Worm (Caenorhabditis elegans) whole organism, L1 larva: Measurements from ENCODE around the gene emb-5.

Experiments
- C04F5.9 ChIP-seq: sonication (generic microtip); optimal IDR thresholded peaks from 2 replicates; lab custom pipeline; 2016; ENCODE audit warnings: missing genetic modification characterization, missing compliant biosample characterization
- C16A3.4 ChIP-seq: fragments of 150-350 bp; optimal IDR thresholded peaks from 2 replicates; lab custom pipeline; 2014; ENCODE audit warnings: missing biosample characterization, missing genetic modification characterization
- C34B4.2 ChIP-seq: sonication (generic microtip); optimal IDR thresholded peaks from 2 replicates; lab custom pipeline; 2017; ENCODE audit warnings: mild to moderate bottlenecking, missing genetic modification characterization, missing compliant biosample characterization
- Y116A8C.19 ChIP-seq: sonication (generic microtip); optimal IDR thresholded peaks from 2 replicates; lab custom pipeline; 2016; ENCODE audit warnings: missing compliant biosample characterization, missing genetic modification characterization, borderline replicate concordance
- alr-1 ChIP-seq: fragments of 200-800 bp; sonication (Bioruptor generic); optimal IDR thresholded peaks from 2 replicates; lab custom pipeline; 2018; ENCODE audit warnings: borderline replicate concordance, mild to moderate bottlenecking, missing genetic modification characterization, missing compliant biosample characterization
- aly-2 ChIP-seq: fragments of 150-350 bp; optimal IDR thresholded peaks from 2 replicates; lab custom pipeline; 2014; ENCODE audit warnings: missing biosample characterization, missing genetic modification characterization
- ama-1 ChIP-seq: fragments of 150-350 bp; optimal IDR thresholded peaks from 2 replicates; lab custom pipeline; 2014
- ceh-82 ChIP-seq, 3 experiments: fragments of 150-350 bp in 1 of 3; sonication (generic microtip) in 2 of 3; optimal IDR thresholded peaks; 2 replicates each; lab custom pipeline; 2014 to 2017; ENCODE audit warnings: missing biosample characterization in 3 of 3, missing genetic modification characterization in 3 of 3
- ceh-88 ChIP-seq: fragments of 200-800 bp; sonication (Bioruptor generic); IDR thresholded peaks from 2 replicates; pipeline ENCODE4 v1.3.6; 2022; ENCODE audit warnings: missing genetic modification characterization, missing compliant biosample characterization
- ceh-90 ChIP-seq: sonication (generic microtip); optimal IDR thresholded peaks from 2 replicates; lab custom pipeline; 2016; ENCODE audit warnings: missing genetic modification characterization, missing compliant biosample characterization
- dsc-1 ChIP-seq: sonication (generic microtip); optimal IDR thresholded peaks from 2 replicates; lab custom pipeline; 2016; ENCODE audit warnings: mild to moderate bottlenecking, missing genetic modification characterization, missing compliant biosample characterization
- efl-1 ChIP-seq, 4 experiments: fragments of 150-350 bp; optimal IDR thresholded peaks in 3 of 4; peaks in 1 of 4; 1 replicate in 1 of 4; 2 replicates in 3 of 4; lab custom pipeline; 2014; ENCODE audit warnings: missing biosample characterization in 2 of 4, missing genetic modification characterization in 2 of 4, missing genetic modification reagents in 2 of 4
- ets-5 ChIP-seq: fragments of 200-800 bp; sonication (Bioruptor generic); IDR thresholded peaks from 2 replicates; pipeline ENCODE4 v1.3.6; 2022; ENCODE audit warnings: missing genetic modification characterization, missing compliant biosample characterization
- grh-1 ChIP-seq: fragments of 200-800 bp; sonication (Bioruptor generic); IDR thresholded peaks from 2 replicates; pipeline ENCODE4 v1.3.6; 2022; ENCODE audit warnings: missing genetic modification reagents, missing genetic modification characterization, missing compliant biosample characterization
- hlh-17 ChIP-seq: fragments of 200-800 bp; sonication (Bioruptor generic); optimal IDR thresholded peaks from 2 replicates; lab custom pipeline; 2018; ENCODE audit warnings: missing genetic modification characterization, mild to moderate bottlenecking, missing compliant biosample characterization, moderate library complexity, borderline replicate concordance
- isw-1 ChIP-seq: fragments of 200-800 bp; sonication (Bioruptor generic); IDR thresholded peaks from 2 replicates; pipeline ENCODE4 v1.3.6; 2022; ENCODE audit warnings: missing genetic modification characterization, missing compliant biosample characterization
- lin-15B ChIP-seq: fragments of 150-350 bp; sonication (generic microtip); optimal IDR thresholded peaks from 3 replicates; lab custom pipeline; 2014; ENCODE audit warnings: missing biosample characterization, missing genetic modification characterization
- lsy-2 ChIP-seq, 2 experiments: fragments of 150-350 bp; optimal IDR thresholded peaks; 2 replicates each; lab custom pipeline; 2014; ENCODE audit warnings: missing biosample characterization in 2 of 2, missing genetic modification characterization in 2 of 2
- mab-9 ChIP-seq: fragments of 200-800 bp; sonication (Bioruptor generic); IDR thresholded peaks from 2 replicates; pipeline ENCODE4 v1.3.6; 2022; ENCODE audit warnings: missing genetic modification reagents, missing genetic modification characterization, missing compliant biosample characterization
- mdl-1 ChIP-seq, 2 experiments: fragments of 150-350 bp; optimal IDR thresholded peaks; 2 replicates each; lab custom pipeline; 2014 to 2017; ENCODE audit warnings: missing biosample characterization in 2 of 2, missing genetic modification characterization in 2 of 2, inconsistent platforms in 1 of 2
- nhr-11 ChIP-seq: fragments of 150-350 bp; optimal IDR thresholded peaks from 2 replicates; lab custom pipeline; 2014; ENCODE audit warnings: missing biosample characterization, missing genetic modification characterization
- nhr-19 ChIP-seq: fragments of 200-800 bp; sonication (Bioruptor generic); conservative IDR thresholded peaks from 2 replicates; pipeline ENCODE4 v1.3.6; 2022; ENCODE audit warnings: missing genetic modification characterization, missing compliant biosample characterization
- nhr-20 ChIP-seq: sonication (generic microtip); optimal IDR thresholded peaks from 2 replicates; lab custom pipeline; 2016; ENCODE audit warnings: mild to moderate bottlenecking, missing genetic modification characterization, missing compliant biosample characterization
- pax-3 ChIP-seq: fragments of 200-800 bp; sonication (Bioruptor generic); optimal IDR thresholded peaks from 2 replicates; lab custom pipeline; 2018; ENCODE audit warnings: mild to moderate bottlenecking, missing genetic modification characterization, moderate library complexity, missing compliant biosample characterization
- skn-1 ChIP-seq: fragments of 150-350 bp; optimal IDR thresholded peaks from 2 replicates; lab custom pipeline; 2014; ENCODE audit warnings: missing biosample characterization, missing genetic modification characterization
- snpc-4 ChIP-seq: fragments of 150-350 bp; optimal IDR thresholded peaks from 2 replicates; lab custom pipeline; 2014; ENCODE audit warnings: missing biosample characterization, missing genetic modification characterization
- snu-23 ChIP-seq: sonication (generic microtip); optimal IDR thresholded peaks from 2 replicates; lab custom pipeline; 2016; ENCODE audit warnings: missing genetic modification characterization, missing compliant biosample characterization
- sptf-1 ChIP-seq: fragments of 150-350 bp; optimal IDR thresholded peaks from 2 replicates; lab custom pipeline; 2014; ENCODE audit warnings: missing biosample characterization, missing genetic modification characterization
- sup-37 ChIP-seq: fragments of 200-800 bp; sonication (Bioruptor generic); optimal IDR thresholded peaks from 2 replicates; lab custom pipeline; 2018; ENCODE audit warnings: mild to moderate bottlenecking, missing genetic modification characterization, missing compliant biosample characterization
- swsn-7 ChIP-seq: sonication (generic microtip); optimal IDR thresholded peaks from 2 replicates; lab custom pipeline; 2016; ENCODE audit warnings: missing genetic modification characterization, missing compliant biosample characterization
- tbx-2 ChIP-seq: sonication (generic microtip); optimal IDR thresholded peaks from 2 replicates; lab custom pipeline; 2016; ENCODE audit warnings: missing genetic modification characterization, missing compliant biosample characterization
- unc-130 ChIP-seq: fragments of 150-350 bp; optimal IDR thresholded peaks from 2 replicates; lab custom pipeline; 2017; ENCODE audit warnings: missing biosample characterization, missing genetic modification characterization, inconsistent platforms
- unc-86 ChIP-seq: sonication (generic microtip); optimal IDR thresholded peaks from 2 replicates; lab custom pipeline; 2016; ENCODE audit warnings: missing genetic modification characterization, missing compliant biosample characterization
- unc-98 ChIP-seq: fragments of 200-800 bp; sonication (Bioruptor generic); IDR thresholded peaks from 2 replicates; pipeline ENCODE4 v1.3.6; 2022; ENCODE audit warnings: missing genetic modification characterization, missing compliant biosample characterization
- zag-1 ChIP-seq: fragments of 150-350 bp; optimal IDR thresholded peaks from 2 replicates; lab custom pipeline; 2014; ENCODE audit warnings: missing biosample characterization, missing genetic modification characterization
- zip-4 ChIP-seq: fragments of 200-800 bp; sonication (Bioruptor generic); optimal IDR thresholded peaks from 2 replicates; lab custom pipeline; 2018; ENCODE audit warnings: mild to moderate bottlenecking, missing genetic modification characterization, moderate library complexity, missing compliant biosample characterization
- ztf-4 ChIP-seq: fragments of 150-350 bp; optimal IDR thresholded peaks from 2 replicates; lab custom pipeline; 2014; ENCODE audit warnings: missing biosample characterization, missing genetic modification characterization

The emb-5 gene

DNA sequence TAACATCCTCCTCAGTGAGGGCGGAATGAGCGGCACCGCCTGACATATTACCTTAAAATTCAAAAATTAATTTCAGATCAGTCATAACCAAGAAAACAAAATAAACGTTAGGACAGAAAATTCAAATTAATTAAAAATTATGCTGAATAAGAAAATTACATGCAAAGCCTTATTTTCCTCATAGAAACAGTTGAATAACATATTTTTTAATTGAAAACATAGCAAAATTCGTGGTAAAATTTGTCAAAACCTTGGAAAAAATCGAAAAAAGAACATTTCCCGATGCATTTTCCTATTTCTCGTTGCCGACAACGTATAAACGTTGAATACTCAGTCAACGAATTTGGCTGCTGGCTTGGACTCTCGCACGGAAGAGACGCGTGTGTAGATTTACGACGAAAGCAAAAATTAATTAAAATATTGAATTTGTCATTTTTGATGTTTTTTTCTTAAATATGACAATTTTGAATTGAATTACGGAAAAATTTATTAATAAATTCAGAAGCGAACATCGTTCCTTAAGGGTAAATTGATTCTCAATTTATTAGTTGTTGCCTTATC is 33.6 kb upstream of the emb-5 start, which contains the start of the genes rps-0 and rbg-3 (continued):
- TF ChIP-seq dsc-1 (peak; percentile 92), grh-1 (GFP tag; lab: Robert Waterston, UW) (peak; percentile 79), ama-1 (no peak), aly-2 (tag; lab: Kevin White, UChicago) (peak; percentile 66), snu-23 (GFP tag; lab: Kevin White, UChicago) (peak; percentile 96), C34B4.2 (no peak), nhr-11 (peak; percentile 74), C16A3.4 (peak; percentile 97), unc-86 (tag; lab: Kevin White, UChicago) (peak; percentile 88), tbx-2 (peak; percentile 93), C04F5.9 (peak; percentile 99), swsn-7 (tag; lab: Kevin White, UChicago) (peak; percentile 92), Y116A8C.19 (tag; lab: Kevin White, UChicago) (no peak), ceh-90 (tag; lab: Kevin White, UChicago) (peak; percentile 20), unc-130 (tag; lab: Kevin White, UChicago) (peak; percentile 97), zag-1 (tag; lab: Kevin White, UChicago) (no peak), alr-1 (no peak), ceh-82 (tag; optimal IDR thresholded peaks at IDR 0.05; lab: Kevin White, UChicago) (peak; percentile 93 to 94 (median 93)), ztf-4 (tag; lab: Kevin White, UChicago) (peak; percentile 84), ets-5 (no peak), nhr-19 (GFP tag; lab: Robert Waterston, UW) (peak; percentile 93), sup-37 (GFP tag; lab: Kevin White, UChicago) (peak; percentile 38), sptf-1 (tag; lab: Kevin White, UChicago) (no peak), ceh-88 (GFP tag; lab: Robert Waterston, UW) (peak; percentile 64), mdl-1 (tag; optimal IDR thresholded peaks at IDR 0.05; lab: Kevin White, UChicago) (peak in 1 of 2 experiments; percentile 84), snpc-4 (peak; percentile 47), skn-1 (tag; lab: Kevin White, UChicago) (peak; percentile 76), nhr-20 (tag; lab: Kevin White, UChicago) (peak; percentile 91), pax-3 (peak; percentile 75), zip-4 (GFP tag; lab: Kevin White, UChicago) (peak; percentile 74), unc-98 (GFP tag; lab: Robert Waterston, UW) (no peak; the same call in 1 of the 2 replicates), hlh-17 (GFP tag; lab: Kevin White, UChicago) (no peak), lin-15B (tag; lab: Kevin White, UChicago) (peak; percentile 92)

DNA sequence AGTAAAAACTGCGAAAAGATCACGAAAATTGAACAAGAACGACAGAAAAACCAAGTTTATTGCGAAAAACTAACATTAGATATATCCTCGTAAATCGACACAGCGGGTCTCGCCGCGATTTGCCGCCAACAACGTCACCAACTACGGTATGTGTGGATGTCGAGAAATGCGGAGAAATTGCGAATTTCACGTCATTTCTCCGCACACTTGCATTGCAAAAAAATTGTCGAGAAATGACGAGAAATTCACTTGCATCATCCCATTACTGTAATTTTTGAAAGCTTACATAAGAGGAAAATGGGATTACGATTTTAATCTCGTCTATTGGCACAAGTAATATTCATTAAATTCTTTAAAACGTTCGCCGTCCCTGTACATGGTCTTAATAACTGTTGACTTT is 32.1 kb upstream of the emb-5 start:
- TF ChIP-seq nhr-19 (GFP tag; lab: Robert Waterston, UW): peak; percentile 64
- TF ChIP-seq mab-9 (GFP tag; lab: Robert Waterston, UW): 0 out of 2 replicates have a peak, but pooled peaks have one; percentile 34
- peak; percentile 95 for TF ChIP-seq C04F5.9
- peak; percentile 59 for TF ChIP-seq isw-1
- TF ChIP-seq lsy-2 (tag; optimal IDR thresholded peaks at IDR 0.05; lab: Kevin White, UChicago): peak in 1 of 2 experiments; percentile 23
- 0 out of 2 replicates have a peak, but pooled peaks have one; percentile 29 for TF ChIP-seq grh-1 (GFP tag; lab: Robert Waterston, UW)

DNA sequence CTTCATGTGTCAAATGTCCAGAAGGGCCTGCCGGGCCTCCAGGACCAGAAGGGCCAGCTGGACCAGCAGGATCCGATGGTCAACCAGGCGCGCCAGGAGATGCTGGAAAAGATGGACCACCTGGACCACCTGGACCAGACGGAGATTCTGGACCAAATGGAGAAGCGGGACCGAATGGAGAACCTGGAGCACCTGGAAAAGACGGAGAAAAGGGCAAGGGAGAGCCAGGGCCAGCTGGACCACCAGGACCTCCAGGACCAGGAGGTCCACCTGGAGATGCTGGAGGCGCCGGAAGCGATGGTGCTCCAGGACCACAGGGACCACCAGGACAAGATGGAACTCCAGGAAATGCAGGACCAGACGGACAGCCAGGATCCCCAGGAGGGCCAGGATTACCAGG is 28.2 kb upstream of the emb-5 start:
- TF ChIP-seq efl-1 (optimal IDR thresholded peaks at IDR 0.05; lab: Kevin White, UChicago): no peak
- peak in 1 of 2 experiments; percentile 10 for TF ChIP-seq efl-1 (GFP tag; optimal IDR thresholded peaks at IDR 0.05 in 1 of 2; lab: Kevin White, UChicago)
- TF ChIP-seq C04F5.9: no peak
- TF ChIP-seq, all 84 proteins: peak for 1

DNA sequence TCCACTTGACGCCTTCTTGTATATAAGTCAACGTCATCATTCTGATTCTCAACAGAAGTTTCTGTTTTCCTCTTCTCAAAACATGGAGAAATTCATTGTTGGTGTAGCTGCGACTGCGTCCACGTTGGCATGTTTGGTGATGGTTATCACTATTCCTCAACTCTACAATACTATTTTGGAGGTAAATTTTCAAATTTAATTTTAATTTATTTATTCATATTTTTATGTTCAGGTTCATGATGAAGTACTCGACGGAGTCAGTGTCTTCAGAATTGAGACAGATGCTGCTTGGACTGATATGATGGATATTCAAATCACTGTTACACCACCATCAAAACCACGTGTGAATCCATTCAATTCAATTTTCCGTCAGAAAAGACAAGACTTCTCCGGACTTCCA is 27.6 kb upstream of the emb-5 start, which contains the start of gene col-89:
TSS of gene col-89 (plus strand) at position 19 of the 400 bp plus-strand sequence.
- no peak for TF ChIP-seq ets-5
- no peak for TF ChIP-seq efl-1 (optimal IDR thresholded peaks at IDR 0.05; lab: Kevin White, UChicago)
- TF ChIP-seq efl-1 (GFP tag; optimal IDR thresholded peaks at IDR 0.05 in 1 of 2; lab: Kevin White, UChicago): peak in 1 of 2 experiments; percentile 66
